Worm (Caenorhabditis elegans): Measurements from ENCODE around the gene clx-1.

Gene clx-1

DNA sequence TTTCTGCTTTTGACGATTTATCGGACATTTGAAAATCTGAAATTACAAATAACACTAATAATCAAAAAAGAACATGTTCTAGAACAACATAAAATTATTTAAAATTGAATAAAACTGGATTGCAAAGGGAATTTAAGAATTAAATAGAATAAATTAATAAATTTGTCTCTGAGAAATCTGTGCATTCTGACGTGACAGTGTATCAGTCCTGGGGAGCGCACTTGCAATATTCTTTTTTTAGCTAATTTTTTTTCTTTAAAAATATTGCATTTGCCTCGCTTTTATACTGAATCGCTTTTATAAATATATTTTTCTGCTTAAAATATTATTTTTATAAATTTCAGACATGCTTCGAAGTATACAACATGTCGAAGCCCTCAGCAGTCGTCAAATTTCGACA is 24.7 kb upstream of the clx-1 start, which contains the start of the genes mrpl-1, emc-6 and mrps-24 (continued):
- TF ChIP-seq xnd-1 (tag; optimal IDR thresholded peaks at IDR 0.05) (no peak), ceh-40 (GFP tag; IDR thresholded peaks at IDR 0.05) (no peak), ztf-6 (GFP tag; IDR thresholded peaks at IDR 0.05) (no peak), ztf-28 (GFP tag; IDR thresholded peaks at IDR 0.05) (no peak), attf-3 (GFP tag; conservative IDR thresholded peaks at IDR 0.05) (peak; percentile 40; the same call in 1 of the 2 replicates), snpc-4 (GFP tag; optimal IDR thresholded peaks at IDR 0.05) (peak; percentile 56), snpc-4 (tag; optimal IDR thresholded peaks at IDR 0.05) (peak in 3 of 4 experiments; percentile 30 to 64 (median 48)), bed-1 (GFP tag; IDR thresholded peaks at IDR 0.05) (no peak), attf-5 (GFP tag; optimal IDR thresholded peaks at IDR 0.05) (peak; percentile 73), efl-1 (GFP tag; optimal IDR thresholded peaks at IDR 0.05) (peak; percentile 1), F33H1.4 (GFP tag; IDR thresholded peaks at IDR 0.05) (peak; percentile 25), hsf-1 (GFP tag; IDR thresholded peaks at IDR 0.05) (no peak), D2030.7 (GFP tag; IDR thresholded peaks at IDR 0.05) (0 out of 2 replicates have a peak, but pooled peaks have one; percentile 7), tlf-1 (GFP tag; optimal IDR thresholded peaks at IDR 0.05) (no peak), ccch-3 (GFP tag; optimal IDR thresholded peaks at IDR 0.05) (no peak), F39B2.1 (GFP tag; IDR thresholded peaks at IDR 0.05) (no peak), mel-28 (tag; optimal IDR thresholded peaks at IDR 0.05; ENCODE audit: borderline replicate concordance) (no peak), cebp-1 (GFP tag; IDR thresholded peaks at IDR 0.05) (no peak), cebp-1 (tag; optimal IDR thresholded peaks at IDR 0.05) (peak; percentile 54), nfyb-1 (GFP tag; IDR thresholded peaks at IDR 0.05) (no peak), nfya-1 (tag; optimal IDR thresholded peaks at IDR 0.05; ENCODE audit: borderline replicate concordance, insufficient read depth) (no peak), lin-40 (tag; optimal IDR thresholded peaks at IDR 0.05) (peak; percentile 16), K11D2.4 (GFP tag; IDR thresholded peaks at IDR 0.05) (no peak), madf-10 (tag; optimal IDR thresholded peaks at IDR 0.05) (no peak), T26A5.8 (tag; optimal IDR thresholded peaks at IDR 0.05) (no peak), sea-2 (GFP tag; IDR thresholded peaks at IDR 0.05) (no peak), F23B12.7 (tag; optimal IDR thresholded peaks at IDR 0.05; ENCODE audit: insufficient read depth) (peak; percentile 74), Y53G8AR.9 (GFP tag; conservative IDR thresholded peaks at IDR 0.05) (no peak)

DNA sequence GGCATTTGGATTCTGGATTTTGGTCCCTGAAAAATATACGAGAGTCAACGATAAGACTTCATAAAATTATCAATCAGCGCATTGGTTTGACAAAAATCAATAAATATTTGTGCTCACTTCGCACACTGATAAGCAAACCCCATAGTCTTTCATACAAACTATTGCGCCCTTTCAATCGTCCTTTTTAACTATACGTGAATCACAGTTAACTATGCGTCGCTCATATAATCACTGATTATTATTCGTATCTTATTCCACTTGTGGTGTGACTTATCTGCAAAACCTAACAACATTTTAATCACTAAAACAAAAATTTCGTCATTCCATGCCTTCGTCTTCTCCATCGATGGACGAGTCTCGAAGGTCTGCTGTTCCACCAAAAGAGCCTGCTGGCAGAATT is 23.6 kb upstream of the clx-1 start, which contains the start of gene nhr-8:
Gene nhr-8 (plus strand): TSS at position 160 of the 400 bp plus-strand sequence.
- TF ChIP-seq nhr-80 (tag; optimal IDR thresholded peaks at IDR 0.05) (peak; percentile 97), cebp-1 (GFP tag; IDR thresholded peaks at IDR 0.05) (peak; percentile 74; the same call in 1 of the 2 replicates), cebp-1 (tag; optimal IDR thresholded peaks at IDR 0.05) (peak; percentile 75), lin-54 (GFP tag; optimal IDR thresholded peaks at IDR 0.05) (peak; percentile 2), lir-1 (GFP tag; conservative IDR thresholded peaks at IDR 0.05) (no peak), ZK185.1 (tag; optimal IDR thresholded peaks at IDR 0.05; ENCODE audit: poor library complexity, severe bottlenecking) (no peak), ztf-22 (GFP tag; optimal IDR thresholded peaks at IDR 0.05) (peak; percentile 12), let-607 (tag; optimal IDR thresholded peaks at IDR 0.05) (peak in 1 of 2 experiments; percentile 14), dox-1 (GFP tag; IDR thresholded peaks at IDR 0.05) (peak; percentile 52; the same call in 1 of the 2 replicates), ets-4 (GFP tag; optimal IDR thresholded peaks at IDR 0.05) (peak; percentile 89), nfyb-1 (GFP tag; IDR thresholded peaks at IDR 0.05) (peak; percentile 70), lin-40 (tag; optimal IDR thresholded peaks at IDR 0.05) (no peak), rpc-1 (optimal IDR thresholded peaks at IDR 0.05) (no peak), rpc-1 (tag; optimal IDR thresholded peaks at IDR 0.05) (no peak), atf-7 (tag; optimal IDR thresholded peaks at IDR 0.05) (peak; percentile 50), ccch-3 (GFP tag; optimal IDR thresholded peaks at IDR 0.05) (no peak), tbp1 (GFP tag; optimal IDR thresholded peaks at IDR 0.05) (peak; percentile 5), madf-10 (tag; optimal IDR thresholded peaks at IDR 0.05) (peak; percentile 20)
